Worm (Caenorhabditis elegans) whole organism, mixed stage, embryonic: ENCODE data around the gene F59D12.3.

Experiments
- M03D4.4 ChIP-seq: sonication (generic microtip); optimal IDR thresholded peaks from 2 replicates; lab custom pipeline; 2017; ENCODE audit warnings: mild to moderate bottlenecking, missing genetic modification characterization, missing compliant biosample characterization
- bed-3 ChIP-seq: fragments of 200-800 bp; sonication (Bioruptor generic); optimal IDR thresholded peaks from 3 replicates; lab custom pipeline; 2018; ENCODE audit warnings: mild to moderate bottlenecking, missing genetic modification characterization, moderate library complexity, missing compliant biosample characterization
- blmp-1 ChIP-seq: fragments of 150-350 bp; optimal IDR thresholded peaks from 2 replicates; lab custom pipeline; 2014; ENCODE audit warnings: missing biosample characterization, missing genetic modification characterization
- ceh-39 ChIP-seq: fragments of 150-350 bp; optimal IDR thresholded peaks from 2 replicates; lab custom pipeline; 2014; ENCODE audit warnings: missing biosample characterization, missing genetic modification characterization
- ceh-43 ChIP-seq: fragments of 200-800 bp; sonication (Bioruptor generic); optimal IDR thresholded peaks from 2 replicates; lab custom pipeline; 2018; ENCODE audit warnings: mild to moderate bottlenecking, missing genetic modification characterization, moderate library complexity, missing compliant biosample characterization
- ceh-83 ChIP-seq: fragments of 200-800 bp; sonication (Bioruptor generic); optimal IDR thresholded peaks from 2 replicates; lab custom pipeline; 2018; ENCODE audit warnings: mild to moderate bottlenecking, missing genetic modification characterization, missing compliant biosample characterization
- ces-1 ChIP-seq: fragments of 150-350 bp; optimal IDR thresholded peaks from 2 replicates; lab custom pipeline; 2014; ENCODE audit warnings: missing biosample characterization, missing genetic modification reagents, missing genetic modification characterization
- cnd-1 ChIP-seq: fragments of 200-800 bp; sonication (Bioruptor generic); optimal IDR thresholded peaks from 2 replicates; lab custom pipeline; 2018; ENCODE audit warnings: mild to moderate bottlenecking, missing genetic modification characterization, missing compliant biosample characterization
- drap-1 ChIP-seq: fragments of 200-800 bp; sonication (Bioruptor generic); optimal IDR thresholded peaks from 3 replicates; lab custom pipeline; 2018; ENCODE audit warnings: mild to moderate bottlenecking, missing genetic modification characterization, missing compliant biosample characterization
- elt-3 ChIP-seq: fragments of 150-350 bp; optimal IDR thresholded peaks from 2 replicates; lab custom pipeline; 2014; ENCODE audit warnings: missing biosample characterization, missing genetic modification characterization
- ham-2 ChIP-seq: fragments of 200-800 bp; sonication (Bioruptor generic); optimal IDR thresholded peaks from 2 replicates; lab custom pipeline; 2018; ENCODE audit warnings: mild to moderate bottlenecking, missing genetic modification characterization, missing compliant biosample characterization
- hlh-1 ChIP-seq: fragments of 150-350 bp; optimal IDR thresholded peaks from 2 replicates; lab custom pipeline; 2014; ENCODE audit warnings: missing biosample characterization, missing genetic modification reagents, missing genetic modification characterization
- lin-32 ChIP-seq: fragments of 200-800 bp; sonication (Bioruptor generic); optimal IDR thresholded peaks from 2 replicates; lab custom pipeline; 2018; ENCODE audit warnings: mild to moderate bottlenecking, missing genetic modification characterization, missing compliant biosample characterization
- lsy-2 ChIP-seq: fragments of 150-350 bp; optimal IDR thresholded peaks from 2 replicates; lab custom pipeline; 2014; ENCODE audit warnings: missing biosample characterization, missing genetic modification characterization
- mep-1 ChIP-seq: fragments of 150-350 bp; optimal IDR thresholded peaks from 2 replicates; lab custom pipeline; 2017; ENCODE audit warnings: missing biosample characterization, missing genetic modification reagents, missing genetic modification characterization, inconsistent platforms
- nhr-12 ChIP-seq: fragments of 150-350 bp; optimal IDR thresholded peaks from 2 replicates; lab custom pipeline; 2014; ENCODE audit warnings: missing biosample characterization, missing genetic modification characterization
- nhr-2 ChIP-seq: fragments of 150-350 bp; optimal IDR thresholded peaks from 2 replicates; lab custom pipeline; 2014; ENCODE audit warnings: missing biosample characterization, missing genetic modification characterization
- nhr-237 ChIP-seq: fragments of 150-350 bp; optimal IDR thresholded peaks from 2 replicates; lab custom pipeline; 2014; ENCODE audit warnings: missing biosample characterization, missing genetic modification characterization
- nhr-28 ChIP-seq: fragments of 150-350 bp; optimal IDR thresholded peaks from 2 replicates; lab custom pipeline; 2014; ENCODE audit warnings: missing biosample characterization, missing genetic modification characterization
- nhr-76 ChIP-seq: sonication (generic microtip); optimal IDR thresholded peaks from 2 replicates; lab custom pipeline; 2017; ENCODE audit warnings: missing biosample characterization, missing genetic modification characterization
- pha-4 ChIP-seq: fragments of 150-350 bp; optimal IDR thresholded peaks from 2 replicates; lab custom pipeline; 2018; ENCODE audit warnings: missing biosample characterization, missing genetic modification reagents, missing genetic modification characterization
- sem-2 ChIP-seq: fragments of 200-800 bp; sonication (Bioruptor generic); optimal IDR thresholded peaks from 2 replicates; lab custom pipeline; 2018; ENCODE audit warnings: mild to moderate bottlenecking, missing genetic modification characterization, missing compliant biosample characterization
- snpc-4 ChIP-seq: fragments of 150-350 bp; optimal IDR thresholded peaks from 2 replicates; lab custom pipeline; 2014; ENCODE audit warnings: missing biosample characterization, missing genetic modification characterization
- sptf-1 ChIP-seq: sonication (generic microtip); optimal IDR thresholded peaks from 2 replicates; lab custom pipeline; 2017; ENCODE audit warnings: mild to moderate bottlenecking, missing genetic modification characterization, moderate library complexity, missing compliant biosample characterization
- tbx-8 ChIP-seq: fragments of 200-800 bp; sonication (Bioruptor generic); optimal IDR thresholded peaks from 2 replicates; lab custom pipeline; 2018; ENCODE audit warnings: mild to moderate bottlenecking, missing genetic modification characterization, moderate library complexity, missing compliant biosample characterization
- unc-120 ChIP-seq: sonication (generic microtip); optimal IDR thresholded peaks from 2 replicates; lab custom pipeline; 2017; ENCODE audit warnings: missing genetic modification characterization, missing compliant biosample characterization; ENCODE audit not compliant: poor library complexity, severe bottlenecking
- unc-39 ChIP-seq: fragments of 150-350 bp; optimal IDR thresholded peaks from 2 replicates; lab custom pipeline; 2014; ENCODE audit warnings: missing biosample characterization, missing genetic modification characterization
- unc-62 ChIP-seq: fragments of 150-350 bp; optimal IDR thresholded peaks from 2 replicates; lab custom pipeline; 2014; ENCODE audit warnings: missing biosample characterization, missing genetic modification reagents, missing genetic modification characterization
- zip-8 ChIP-seq: fragments of 150-350 bp; optimal IDR thresholded peaks from 2 replicates; lab custom pipeline; 2014; ENCODE audit warnings: missing biosample characterization, missing genetic modification characterization

The F59D12.3 gene

DNA sequence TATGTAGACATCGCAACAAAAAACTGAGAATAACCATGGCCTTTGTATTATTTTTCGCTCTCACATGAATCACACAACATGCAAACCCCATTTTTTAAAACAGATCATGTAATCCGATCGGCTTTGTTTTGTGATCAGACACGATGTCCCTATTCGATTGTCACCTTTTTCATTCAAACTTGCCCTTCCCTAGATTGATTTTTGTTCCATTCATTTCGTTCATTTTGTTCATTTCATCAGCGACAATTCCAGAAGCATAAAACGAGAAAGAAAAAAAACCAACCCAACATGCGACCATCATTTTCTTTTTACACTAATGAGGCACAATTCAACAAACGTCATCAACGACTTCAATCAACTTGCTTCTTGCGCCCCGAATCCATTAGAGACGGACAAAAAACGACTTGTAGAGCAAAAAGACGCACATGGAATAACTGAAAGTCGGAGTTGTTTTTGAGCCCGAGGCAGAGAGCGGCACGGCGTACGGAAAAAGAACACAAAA lies at the start of gene F59D12.3:
TSS of gene F59D12.3 (minus strand) at position 51 of the 502 bp plus-strand sequence.
- TF ChIP-seq snpc-4 (tag; lab: Kevin White, UChicago) (no peak), ceh-39 (tag; lab: Kevin White, UChicago) (no peak)

- TF ChIP-seq tbx-8, result no peak
- no peak for TF ChIP-seq sem-2 (GFP tag; lab: Kevin White, UChicago)
- TF ChIP-seq nhr-237 (tag; lab: Kevin White, UChicago), result no peak
- no peak for TF ChIP-seq ceh-83 (GFP tag; lab: Kevin White, UChicago)
- no peak for TF ChIP-seq sptf-1 (tag; lab: Kevin White, UChicago)
- TF ChIP-seq nhr-76 (tag; lab: Kevin White, UChicago), result no peak
- TF ChIP-seq elt-3 (tag; lab: Kevin White, UChicago), result no peak
- no peak for TF ChIP-seq nhr-12
- no peak for TF ChIP-seq lin-32 (GFP tag; lab: Kevin White, UChicago)
- TF ChIP-seq ham-2 (GFP tag; lab: Kevin White, UChicago), result no peak
- TF ChIP-seq unc-120 (tag; lab: Kevin White, UChicago), result no peak
- no peak for TF ChIP-seq snpc-4 (tag; lab: Kevin White, UChicago)
- no peak for TF ChIP-seq drap-1 (GFP tag; lab: Kevin White, UChicago)
- TF ChIP-seq pha-4, result no peak
- TF ChIP-seq ces-1 (GFP tag; lab: Kevin White, UChicago), result no peak
- TF ChIP-seq unc-39 (tag; lab: Kevin White, UChicago), result no peak
- TF ChIP-seq ceh-39 (tag; lab: Kevin White, UChicago), result no peak
- TF ChIP-seq, all 35 proteins: peak for 0
These were observed 49.5 kb upstream of the F59D12.3 start for ce11 chrX:15700220-15700619.

DNA sequence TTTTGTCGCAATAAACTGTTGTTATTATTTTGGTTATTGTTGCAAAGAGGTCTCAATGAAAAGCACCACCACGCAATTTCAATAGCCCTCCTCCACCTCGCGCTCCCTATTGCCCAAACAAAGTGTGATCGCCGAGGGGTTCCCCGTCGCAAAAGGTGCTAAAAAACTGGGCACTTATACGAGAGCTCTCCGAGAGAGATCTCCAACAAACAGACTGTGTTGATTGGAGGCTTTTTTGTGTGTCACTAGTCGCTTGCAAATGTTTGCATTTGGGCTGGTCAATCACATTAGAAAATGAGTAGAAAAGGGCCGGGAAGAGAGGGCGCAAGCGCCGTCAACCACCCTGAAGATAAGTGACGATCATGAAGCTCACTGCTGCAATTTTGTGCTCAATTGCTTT lies 45.6 kb upstream of the F59D12.3 start, which contains the start of gene ZK662.2:
TSS of gene ZK662.2 (plus strand) at position 301 of the 400 bp plus-strand sequence.
- TF ChIP-seq bed-3 (GFP tag; lab: Kevin White, UChicago) (no peak), nhr-76 (tag; lab: Kevin White, UChicago) (no peak), blmp-1 (tag; lab: Kevin White, UChicago) (no peak), zip-8 (no peak), sptf-1 (tag; lab: Kevin White, UChicago) (no peak), hlh-1 (tag; lab: Kevin White, UChicago) (no peak), unc-62 (GFP tag; lab: Kevin White, UChicago) (no peak), tbx-8 (no peak), unc-120 (tag; lab: Kevin White, UChicago) (no peak), pha-4 (no peak), ceh-43 (no peak), ceh-39 (tag; lab: Kevin White, UChicago) (no peak)

- TF ChIP-seq blmp-1 (tag; lab: Kevin White, UChicago), result no peak
- no peak for TF ChIP-seq unc-120 (tag; lab: Kevin White, UChicago)
- no peak for TF ChIP-seq hlh-1 (tag; lab: Kevin White, UChicago)
- no peak for TF ChIP-seq mep-1 (tag; lab: Kevin White, UChicago)
- no peak for TF ChIP-seq sptf-1 (tag; lab: Kevin White, UChicago)
- TF ChIP-seq lsy-2 (tag; lab: Kevin White, UChicago), result no peak
- TF ChIP-seq nhr-12, result no peak
- no peak for TF ChIP-seq ces-1 (GFP tag; lab: Kevin White, UChicago)
- TF ChIP-seq pha-4, result no peak
- TF ChIP-seq ceh-83 (GFP tag; lab: Kevin White, UChicago), result no peak
- no peak for TF ChIP-seq nhr-237 (tag; lab: Kevin White, UChicago)
- no peak for TF ChIP-seq unc-39 (tag; lab: Kevin White, UChicago)
- no peak for TF ChIP-seq ceh-43
These were observed 42.7 kb upstream of the F59D12.3 start for ce11 chrX:15693466-15693865.

ce11 chrX:15689244-15689643 lies 38.5 kb upstream of the F59D12.3 start, which contains the start of gene C03H12.1:
C03H12.1 (plus strand) TSS chrX:15689449.
- TF ChIP-seq hlh-1 (tag; lab: Kevin White, UChicago) (no peak), cnd-1 (tag; lab: Kevin White, UChicago) (no peak), mep-1 (tag; lab: Kevin White, UChicago) (no peak), blmp-1 (tag; lab: Kevin White, UChicago) (no peak), ceh-39 (tag; lab: Kevin White, UChicago) (no peak), ham-2 (GFP tag; lab: Kevin White, UChicago) (no peak), unc-120 (tag; lab: Kevin White, UChicago) (no peak), nhr-28 (tag; lab: Kevin White, UChicago) (no peak), nhr-12 (no peak), drap-1 (GFP tag; lab: Kevin White, UChicago) (no peak), ceh-43 (no peak), ces-1 (GFP tag; lab: Kevin White, UChicago) (no peak), lsy-2 (tag; lab: Kevin White, UChicago) (no peak), nhr-237 (tag; lab: Kevin White, UChicago) (no peak), sem-2 (GFP tag; lab: Kevin White, UChicago) (no peak), nhr-76 (tag; lab: Kevin White, UChicago) (no peak), M03D4.4 (tag; lab: Kevin White, UChicago) (no peak), nhr-2 (tag; lab: Kevin White, UChicago) (no peak), unc-39 (tag; lab: Kevin White, UChicago) (no peak), ceh-83 (GFP tag; lab: Kevin White, UChicago) (no peak)
